Worm (Caenorhabditis elegans) whole organism, late embryonic: ENCODE data around the gene glna-1.

Experiments
- K02D7.2 ChIP-seq: sonication (generic microtip); optimal IDR thresholded peaks from 2 replicates; lab custom pipeline; 2017; ENCODE audit warnings: mild to moderate bottlenecking, missing genetic modification characterization, missing compliant biosample characterization
- T23F11.4 ChIP-seq: fragments of 200-800 bp; sonication (Bioruptor generic); optimal IDR thresholded peaks from 2 replicates; lab custom pipeline; 2018; ENCODE audit warnings: mild to moderate bottlenecking, missing genetic modification characterization, missing compliant biosample characterization
- ahr-1 ChIP-seq: sonication (generic microtip); optimal IDR thresholded peaks from 2 replicates; lab custom pipeline; 2016; ENCODE audit warnings: missing genetic modification characterization, missing compliant biosample characterization
- ceh-6 ChIP-seq: fragments of 200-800 bp; sonication (Bioruptor generic); optimal IDR thresholded peaks from 2 replicates; lab custom pipeline; 2018; ENCODE audit warnings: mild to moderate bottlenecking, missing genetic modification characterization, missing compliant biosample characterization
- dve-1 ChIP-seq: sonication (generic microtip); optimal IDR thresholded peaks from 2 replicates; lab custom pipeline; 2017; ENCODE audit warnings: antibody characterized with exemption, mild to moderate bottlenecking, missing genetic modification characterization, missing compliant biosample characterization
- elt-4 ChIP-seq: sonication (generic microtip); optimal IDR thresholded peaks from 2 replicates; lab custom pipeline; 2016; ENCODE audit warnings: missing genetic modification characterization, missing compliant biosample characterization
- hlh-13 ChIP-seq: fragments of 200-800 bp; sonication (Bioruptor generic); optimal IDR thresholded peaks from 2 replicates; lab custom pipeline; 2018; ENCODE audit warnings: mild to moderate bottlenecking, missing genetic modification characterization, missing compliant biosample characterization
- nhr-11 ChIP-seq: fragments of 150-350 bp; optimal IDR thresholded peaks from 2 replicates; lab custom pipeline; 2014; ENCODE audit warnings: missing biosample characterization, missing genetic modification characterization
- nhr-232 ChIP-seq: sonication (generic microtip); optimal IDR thresholded peaks from 2 replicates; lab custom pipeline; 2016; ENCODE audit warnings: missing genetic modification characterization, missing compliant biosample characterization
- unc-3 ChIP-seq, 2 experiments: fragments of 200-800 bp in 1 of 2; sonication (Bioruptor generic) in 1 of 2; sonication (generic microtip) in 1 of 2; conservative IDR thresholded peaks in 1 of 2; optimal IDR thresholded peaks in 1 of 2; 2 replicates each; pipeline versions ENCODE4 v1.3.6 to Lab custom; 2016 to 2022; ENCODE audit warnings: missing compliant biosample characterization in 2 of 2, missing genetic modification characterization in 2 of 2, missing genetic modification reagents in 1 of 2

DNA sequence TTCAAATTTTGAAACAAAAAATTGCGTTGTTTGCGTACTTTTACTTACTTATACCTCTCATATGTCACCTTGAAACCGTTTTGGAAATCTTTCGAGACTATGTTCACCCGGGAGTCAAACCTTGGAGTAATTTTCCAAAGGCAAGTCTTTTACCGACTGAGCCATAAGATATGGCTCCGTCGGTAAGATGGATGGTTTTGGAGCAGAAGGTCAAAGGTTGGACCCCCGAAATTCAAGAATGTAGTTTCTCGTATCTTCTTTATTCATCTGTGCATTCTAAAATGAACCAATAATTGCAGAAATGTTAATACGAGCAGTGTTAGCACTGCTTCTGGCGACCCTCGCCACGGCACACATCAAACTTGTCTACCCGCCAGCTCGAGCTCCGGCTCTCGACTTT lies 28.1 kb downstream of the glna-1 start, which contains the start of gene C09F9.2:
- TF ChIP-seq hlh-13 (GFP tag; lab: Kevin White, UChicago): no peak
- no peak for TF ChIP-seq K02D7.2 (tag; lab: Kevin White, UChicago)
- no peak for TF ChIP-seq dve-1 (tag; lab: Kevin White, UChicago)
- TF ChIP-seq elt-4: no peak
- no peak for TF ChIP-seq ahr-1 (tag; lab: Kevin White, UChicago)
- no peak for TF ChIP-seq nhr-11 (tag; lab: Kevin White, UChicago)
- no peak for TF ChIP-seq unc-3 (GFP tag; conservative IDR thresholded peaks at IDR 0.05; lab: Robert Waterston, UW)
- TF ChIP-seq unc-3 (tag; optimal IDR thresholded peaks at IDR 0.05; lab: Kevin White, UChicago): no peak
- no peak for TF ChIP-seq T23F11.4 (GFP tag; lab: Kevin White, UChicago)
- TF ChIP-seq ceh-6: no peak
- TF ChIP-seq nhr-232 (tag; lab: Kevin White, UChicago): no peak
